Fruit fly (Drosophila melanogaster) whole organism, wandering third instar larva: ENCODE measurements around the gene Osi18.

Experiments used
- Abd-B ChIP-seq: fragments of >200 bp; optimal IDR thresholded peaks from 2 replicates; lab custom pipeline; 2017; ENCODE audit warnings: missing biosample characterization, missing genetic modification characterization
- CG32264 ChIP-seq: fragments of 200-800 bp; sonication (Bioruptor generic); optimal IDR thresholded peaks from 2 replicates; lab custom pipeline; 2016; ENCODE audit warnings: missing biosample characterization, missing genetic modification characterization
- CrebA ChIP-seq: fragments of 200-800 bp; sonication (Bioruptor generic); optimal IDR thresholded peaks from 2 replicates; lab custom pipeline; 2016; ENCODE audit warnings: missing biosample characterization, mild to moderate bottlenecking, missing genetic modification characterization, borderline replicate concordance
- Dfd ChIP-seq: fragments of >200 bp; optimal IDR thresholded peaks from 2 replicates; lab custom pipeline; 2017; ENCODE audit warnings: missing biosample characterization, missing genetic modification characterization
- Dif ChIP-seq: fragments of 200-275, 200-300 bp; sonication (Bioruptor generic); optimal IDR thresholded peaks from 2 replicates; lab custom pipeline; 2018; ENCODE audit warnings: missing biosample characterization, missing genetic modification characterization; ENCODE audit not compliant: partially characterized antibody
- HLH106 ChIP-seq: fragments of 200-800 bp; optimal IDR thresholded peaks from 3 replicates; lab custom pipeline; 2019; ENCODE audit warnings: missing biosample characterization, mild to moderate bottlenecking, missing genetic modification characterization, moderate library complexity
- Hnf4 ChIP-seq: fragments of 200-800 bp; sonication (Bioruptor generic); optimal IDR thresholded peaks from 2 replicates; lab custom pipeline; 2016; ENCODE audit warnings: missing biosample characterization, mild to moderate bottlenecking, missing genetic modification characterization
- Hr78 ChIP-seq: fragments of >200 bp; optimal IDR thresholded peaks from 2 replicates; lab custom pipeline; 2017; ENCODE audit warnings: missing biosample characterization, missing genetic modification characterization
- Hr83 ChIP-seq: fragments of 200-300 bp; sonication (Bioruptor generic); optimal IDR thresholded peaks from 2 replicates; lab custom pipeline; 2016; ENCODE audit warnings: missing biosample characterization, mild to moderate bottlenecking, missing genetic modification characterization, moderate library complexity; ENCODE audit not compliant: poor library complexity, severe bottlenecking
- Mio ChIP-seq: sonication (Bioruptor generic); optimal IDR thresholded peaks from 2 replicates; lab custom pipeline; 2016; ENCODE audit warnings: missing biosample characterization, missing genetic modification characterization
- Myc ChIP-seq: fragments of >200 bp; optimal IDR thresholded peaks from 2 replicates; lab custom pipeline; 2017
- N ChIP-seq: fragments of >200 bp; optimal IDR thresholded peaks from 2 replicates; lab custom pipeline; 2018; ENCODE audit warnings: missing biosample characterization, missing external identifiers, missing genetic modification characterization
- OdsH ChIP-seq: fragments of 200-800 bp; sonication (Bioruptor generic); optimal IDR thresholded peaks from 2 replicates; lab custom pipeline; 2016; ENCODE audit warnings: missing biosample characterization, mild to moderate bottlenecking, missing genetic modification characterization
- Sp1 ChIP-seq: fragments of 200-800 bp; sonication (Bioruptor generic); optimal IDR thresholded peaks from 3 replicates; lab custom pipeline; 2019; ENCODE audit warnings: missing biosample characterization, mild to moderate bottlenecking, missing genetic modification characterization, moderate library complexity
- dl ChIP-seq, 2 experiments: fragments of 175-275, 200-275 bp in 1 of 2; fragments of 200-275 bp in 1 of 2; sonication (Bioruptor generic); optimal IDR thresholded peaks; lab custom pipeline; 2018; ENCODE audit warnings: mild to moderate bottlenecking in 2 of 2, missing biosample characterization in 2 of 2, missing genetic modification characterization in 2 of 2, moderate library complexity in 2 of 2; ENCODE audit not compliant: partially characterized antibody in 2 of 2, insufficient read depth in 1 of 2
- dmrt93B ChIP-seq: fragments of 200-800 bp; sonication (Bioruptor generic); optimal IDR thresholded peaks from 2 replicates; lab custom pipeline; 2018; ENCODE audit warnings: missing biosample characterization, mild to moderate bottlenecking, missing genetic modification characterization
- dsf ChIP-seq: sonication (Bioruptor generic); optimal IDR thresholded peaks from 2 replicates; lab custom pipeline; 2016; ENCODE audit warnings: missing biosample characterization, missing genetic modification characterization, borderline replicate concordance
- ey ChIP-seq: fragments of 200-800 bp; sonication (Bioruptor generic); optimal IDR thresholded peaks from 2 replicates; lab custom pipeline; 2016; ENCODE audit warnings: missing biosample characterization, missing genetic modification characterization
- fru ChIP-seq: fragments of 200-800 bp; sonication (Bioruptor generic); optimal IDR thresholded peaks from 3 replicates; lab custom pipeline; 2016; ENCODE audit warnings: missing biosample characterization, mild to moderate bottlenecking, missing genetic modification characterization
- h ChIP-seq: fragments of 200-800 bp; sonication (Bioruptor generic); optimal IDR thresholded peaks from 3 replicates; lab custom pipeline; 2016; ENCODE audit warnings: missing biosample characterization, mild to moderate bottlenecking, missing genetic modification characterization
- jim ChIP-seq: fragments of 175-275, 200-325 bp; sonication (Bioruptor generic); optimal IDR thresholded peaks from 2 replicates; lab custom pipeline; 2016; ENCODE audit warnings: missing biosample characterization, mild to moderate bottlenecking, missing genetic modification characterization
- lola ChIP-seq: fragments of >200 bp; optimal IDR thresholded peaks from 2 replicates; lab custom pipeline; 2017; ENCODE audit warnings: missing biosample characterization, missing genetic modification characterization
- pan ChIP-seq: fragments of >200 bp; optimal IDR thresholded peaks from 2 replicates; lab custom pipeline; 2017
- psq ChIP-seq: fragments of 200-800 bp; sonication (Bioruptor generic); optimal IDR thresholded peaks from 3 replicates; lab custom pipeline; 2017; ENCODE audit warnings: missing biosample characterization, mild to moderate bottlenecking, missing genetic modification characterization, moderate library complexity
- sage ChIP-seq: fragments of 200-800 bp; sonication (Bioruptor generic); optimal IDR thresholded peaks from 2 replicates; lab custom pipeline; 2016; ENCODE audit warnings: missing biosample characterization, mild to moderate bottlenecking, missing genetic modification characterization
- tai ChIP-seq: sonication (Bioruptor generic); optimal IDR thresholded peaks from 2 replicates; lab custom pipeline; 2016; ENCODE audit warnings: missing biosample characterization, missing genetic modification characterization
- usp ChIP-seq: fragments of >200 bp; optimal IDR thresholded peaks from 2 replicates; lab custom pipeline; 2017; ENCODE audit warnings: missing biosample characterization, missing genetic modification characterization
- woc ChIP-seq: sonication (Bioruptor generic); optimal IDR thresholded peaks from 2 replicates; lab custom pipeline; 2016; ENCODE audit warnings: missing biosample characterization, mild to moderate bottlenecking, missing genetic modification characterization

The Osi18 gene

dm6 chr3R:6304947-6305346 lies 25.1 kb upstream of the Osi18 start, which contains the start of gene Osi16:
Osi16 (plus strand) TSS chr3R:6305247.
- TF ChIP-seq N (GFP tag; lab: Kevin White, UChicago): no peak
- TF ChIP-seq CG32264 (GFP tag; lab: Kevin White, UChicago): no peak
- TF ChIP-seq OdsH (GFP tag; lab: Kevin White, UChicago): no peak
- no peak for TF ChIP-seq woc (GFP tag; lab: Kevin White, UChicago)
- TF ChIP-seq tai: no peak
- no peak for TF ChIP-seq Hnf4 (GFP tag; lab: Kevin White, UChicago)
- no peak for TF ChIP-seq Mio (GFP tag; lab: Kevin White, UChicago)
- no peak for TF ChIP-seq dmrt93B (GFP tag; lab: Kevin White, UChicago)

- TF ChIP-seq N (GFP tag; lab: Kevin White, UChicago): no peak
- no peak for TF ChIP-seq lola (GFP tag; lab: Kevin White, UChicago)
- no peak for TF ChIP-seq Abd-B
- no peak for TF ChIP-seq dmrt93B (GFP tag; lab: Kevin White, UChicago)
- TF ChIP-seq usp: no peak
- no peak for TF ChIP-seq OdsH (GFP tag; lab: Kevin White, UChicago)
- no peak for TF ChIP-seq Hr78 (GFP tag; lab: Kevin White, UChicago)
- no peak for TF ChIP-seq CrebA
- no peak for TF ChIP-seq HLH106 (tag; lab: Kevin White, UChicago)
- no peak for TF ChIP-seq dsf (GFP tag; lab: Kevin White, UChicago)
- TF ChIP-seq, all 38 proteins: peak for 0
Measured at dm6 chr3R:6306584-6306983, 23.5 kb upstream of the Osi18 start, which contains the start of gene CG46026. CG46026 (plus strand) TSS chr3R:6306884.

- TF ChIP-seq CrebA (no peak), Hnf4 (GFP tag; lab: Kevin White, UChicago) (no peak), dsf (GFP tag; lab: Kevin White, UChicago) (no peak), jim (GFP tag; lab: Kevin White, UChicago) (no peak), Hr78 (GFP tag; lab: Kevin White, UChicago) (no peak)
Measured at dm6 chr3R:6309676-6310075, 20.4 kb upstream of the Osi18 start, which contains the start of gene CG31560. CG31560 (plus strand) TSS chr3R:6309976.

dm6 chr3R:6311641-6312259 lies 18.3 kb upstream of the Osi18 start, which contains the start of gene Osi17:
Osi17 (plus strand) TSS chr3R:6311772.
- TF ChIP-seq dsf (GFP tag; lab: Kevin White, UChicago): no peak
- peak; percentile 16 for TF ChIP-seq fru (GFP tag; lab: Kevin White, UChicago)
- TF ChIP-seq, all 38 proteins: peak for 1

- TF ChIP-seq lola (GFP tag; lab: Kevin White, UChicago) (no peak), psq (GFP tag; lab: Kevin White, UChicago) (no peak), jim (GFP tag; lab: Kevin White, UChicago) (no peak), usp (no peak), Sp1 (no peak), Dfd (GFP tag; lab: Kevin White, UChicago) (no peak), CrebA (no peak), Hr83 (GFP tag; lab: Kevin White, UChicago) (no peak), tai (no peak), dmrt93B (GFP tag; lab: Kevin White, UChicago) (no peak), pan (lab: Kevin White, UChicago) (no peak), h (no peak), HLH106 (tag; lab: Kevin White, UChicago) (no peak), ey (GFP tag; lab: Kevin White, UChicago) (no peak), dl (GFP tag; optimal IDR thresholded peaks at IDR 0.05; lab: Kevin White, UChicago; ENCODE audit: insufficient read depth in 1 of 2, partially characterized antibody in 2 of 2) (no peak), sage (GFP tag; lab: Kevin White, UChicago) (no peak), Myc (lab: Kevin White, UChicago) (no peak), Hnf4 (GFP tag; lab: Kevin White, UChicago) (no peak)
Measured at dm6 chr3R:6315078-6315477, 15.0 kb upstream of the Osi18 start.

- TF ChIP-seq dl (GFP tag; optimal IDR thresholded peaks at IDR 0.05; lab: Kevin White, UChicago; ENCODE audit: insufficient read depth in 1 of 2, partially characterized antibody in 2 of 2) (no peak), Sp1 (no peak), N (GFP tag; lab: Kevin White, UChicago) (no peak), Dif (no peak)
Measured at dm6 chr3R:6334906-6335433, 4.9 kb downstream of the Osi18 start, which contains the start of gene Osi19. Osi19 (plus strand) TSS chr3R:6335362.
